Fruit fly (Drosophila melanogaster): ENCODE results near the gene Kap-alpha1.

The Kap-alpha1 gene

DNA sequence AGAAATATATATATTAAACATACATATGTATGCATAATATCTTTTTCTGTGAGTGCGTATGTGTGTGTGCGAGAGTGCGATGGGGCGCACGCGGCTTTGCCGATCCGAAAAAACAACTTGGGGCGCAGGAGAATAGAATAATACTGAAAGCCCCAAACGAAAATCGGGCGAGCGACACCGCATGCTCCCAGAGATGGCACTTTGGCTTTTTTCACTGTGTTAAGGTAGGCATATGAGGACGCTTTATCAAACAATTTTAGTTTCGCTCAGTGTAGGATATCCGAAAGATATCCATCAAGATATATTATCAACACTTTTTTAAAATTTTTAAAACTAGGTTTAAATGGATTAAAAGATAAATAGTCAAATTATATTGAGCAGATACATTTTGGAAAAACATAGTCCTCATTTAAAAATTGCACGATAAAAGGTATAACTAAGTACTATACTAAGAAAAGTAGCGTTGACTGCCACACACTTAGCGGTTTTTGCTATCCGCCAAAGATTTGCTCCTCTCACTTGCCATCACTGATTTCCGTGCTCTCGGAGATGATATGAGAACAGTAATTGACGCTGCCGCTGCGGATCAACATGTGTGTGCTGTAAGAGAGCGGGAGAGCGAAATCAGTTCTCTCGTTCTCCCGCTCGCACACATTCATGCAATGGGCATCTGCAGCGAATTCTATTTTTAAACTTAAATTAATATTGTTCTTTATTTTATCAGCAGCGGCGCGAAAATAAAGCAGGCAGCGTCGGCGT lies 15.9 kb upstream of the Kap-alpha1 start (continued):
- peak in 1 of 2 experiments; percentile 17 for TF ChIP-seq crp (GFP tag; optimal IDR thresholded peaks at IDR 0.05)
- TF ChIP-seq CG1647 (GFP tag; optimal IDR thresholded peaks at IDR 0.05), result peak; percentile 24
- 0 out of 2 replicates have a peak, but pooled peaks have one; percentile 24 for TF ChIP-seq CG32767 (GFP tag; IDR thresholded peaks at IDR 0.05)
- peak; percentile 55 for TF ChIP-seq ewg (GFP tag; optimal IDR thresholded peaks at IDR 0.05)
- TF ChIP-seq vfl (GFP tag; optimal IDR thresholded peaks at IDR 0.05), result peak; percentile 46
- no peak for TF ChIP-seq CG7271 (tag; optimal IDR thresholded peaks at IDR 0.05)
- TF ChIP-seq az2 (GFP tag; optimal IDR thresholded peaks at IDR 0.05), result peak; percentile 59
- no peak for TF ChIP-seq HmgD (GFP tag; optimal IDR thresholded peaks at IDR 0.05)
- peak; percentile 64 for TF ChIP-seq CG12155 (GFP tag; optimal IDR thresholded peaks at IDR 0.05)
- peak; percentile 34 for TF ChIP-seq Sry-δ (GFP tag; optimal IDR thresholded peaks at IDR 0.05)
- TF ChIP-seq CG15269 (tag; optimal IDR thresholded peaks at IDR 0.05), result peak; percentile 37
- no peak for TF ChIP-seq Oaz (GFP tag; IDR thresholded peaks at IDR 0.05)
- peak; percentile 17 for TF ChIP-seq Deaf1 (tag; optimal IDR thresholded peaks at IDR 0.05)
- TF ChIP-seq CG9932 (GFP tag; IDR thresholded peaks at IDR 0.05), result peak; percentile 71
- no peak for TF ChIP-seq CG3065 (GFP tag; optimal IDR thresholded peaks at IDR 0.05)
- peak; percentile 34 for TF ChIP-seq Blimp-1 (GFP tag; optimal IDR thresholded peaks at IDR 0.05)
- peak; percentile 46 for TF ChIP-seq CG10462 (GFP tag; optimal IDR thresholded peaks at IDR 0.05)
- peak; percentile 52 for TF ChIP-seq CG18476 (GFP tag; optimal IDR thresholded peaks at IDR 0.05)
- TF ChIP-seq ara (GFP tag; IDR thresholded peaks at IDR 0.05), result peak; percentile 42; the same call in 1 of the 2 replicates
- peak; percentile 88 for TF ChIP-seq CG30403 (GFP tag; optimal IDR thresholded peaks at IDR 0.05)
- peak; percentile 45 for TF ChIP-seq ATbp (GFP tag; optimal IDR thresholded peaks at IDR 0.05)
- TF ChIP-seq CG11695 (GFP tag; IDR thresholded peaks at IDR 0.05), result peak; percentile 41; the same call in 1 of the 3 replicates
- TF ChIP-seq CG6175 (GFP tag; IDR thresholded peaks at IDR 0.05), result no peak
- peak; percentile 71 for TF ChIP-seq CG10147 (GFP tag; optimal IDR thresholded peaks at IDR 0.05)
- no peak for TF ChIP-seq sqz (GFP tag; optimal IDR thresholded peaks at IDR 0.05)
- no peak for TF ChIP-seq CG14441 (GFP tag; IDR thresholded peaks at IDR 0.05)
- peak; percentile 79 for TF ChIP-seq cg (GFP tag; optimal IDR thresholded peaks at IDR 0.05)
- TF ChIP-seq CG2120 (GFP tag; optimal IDR thresholded peaks at IDR 0.05), result peak; percentile 87
- TF ChIP-seq hbn (GFP tag; IDR thresholded peaks at IDR 0.05; ENCODE audit: partially characterized antibody), result no peak
- TF ChIP-seq Hand (GFP tag; optimal IDR thresholded peaks at IDR 0.05), result no peak
- no peak; the same call in 2 of the 3 replicates for TF ChIP-seq zen2 (GFP tag; IDR thresholded peaks at IDR 0.05; ENCODE audit: partially characterized antibody)
- peak; percentile 32 for TF ChIP-seq bab2 (GFP tag; optimal IDR thresholded peaks at IDR 0.05)
- TF ChIP-seq CG10267 (tag; optimal IDR thresholded peaks at IDR 0.05), result peak; percentile 61
- no peak for TF ChIP-seq pita (GFP tag; optimal IDR thresholded peaks at IDR 0.05)
- peak; percentile 34 for TF ChIP-seq sd (tag; optimal IDR thresholded peaks at IDR 0.05)
- TF ChIP-seq chm (GFP tag; IDR thresholded peaks at IDR 0.05), result no peak; the same call in 1 of the 2 replicates
- peak; percentile 45; the same call in 1 of the 2 replicates for TF ChIP-seq ato (GFP tag; IDR thresholded peaks at IDR 0.05; ENCODE audit: partially characterized antibody)
- peak; percentile 33; the same call in 1 of the 3 replicates for TF ChIP-seq Aef1 (GFP tag; IDR thresholded peaks at IDR 0.05)
- TF ChIP-seq CG3163 (GFP tag; optimal IDR thresholded peaks at IDR 0.05), result peak; percentile 16
- peak; percentile 62 for TF ChIP-seq D19A (tag; optimal IDR thresholded peaks at IDR 0.05)
- no peak for TF ChIP-seq odd (GFP tag; optimal IDR thresholded peaks at IDR 0.05)
- TF ChIP-seq CoRest (tag; optimal IDR thresholded peaks at IDR 0.05), result peak; percentile 83
- no peak for TF ChIP-seq grn (GFP tag; optimal IDR thresholded peaks at IDR 0.05)
- TF ChIP-seq CG9876 (GFP tag; optimal IDR thresholded peaks at IDR 0.05), result peak; percentile 17
- no peak for TF ChIP-seq hkb (optimal IDR thresholded peaks at IDR 0.05)
- TF ChIP-seq hkb (GFP tag; IDR thresholded peaks at IDR 0.05), result 0 out of 2 replicates have a peak, but pooled peaks have one; percentile 23
- no peak for TF ChIP-seq CG4707 (GFP tag; optimal IDR thresholded peaks at IDR 0.05)
- no peak for TF ChIP-seq CG15073 (GFP tag; optimal IDR thresholded peaks at IDR 0.05)
- no peak for TF ChIP-seq gro (GFP tag; optimal IDR thresholded peaks at IDR 0.05)

All from whole organism, embryonic.